Worm (Caenorhabditis elegans): ENCODE measurements around the gene Y49A3A.4.
"Not testable (repeated sequence)": the region's sequence is repeated elsewhere in the genome, so short reads cannot be mapped to it uniquely, and the experiment has no call there.

The Y49A3A.4 gene

DNA sequence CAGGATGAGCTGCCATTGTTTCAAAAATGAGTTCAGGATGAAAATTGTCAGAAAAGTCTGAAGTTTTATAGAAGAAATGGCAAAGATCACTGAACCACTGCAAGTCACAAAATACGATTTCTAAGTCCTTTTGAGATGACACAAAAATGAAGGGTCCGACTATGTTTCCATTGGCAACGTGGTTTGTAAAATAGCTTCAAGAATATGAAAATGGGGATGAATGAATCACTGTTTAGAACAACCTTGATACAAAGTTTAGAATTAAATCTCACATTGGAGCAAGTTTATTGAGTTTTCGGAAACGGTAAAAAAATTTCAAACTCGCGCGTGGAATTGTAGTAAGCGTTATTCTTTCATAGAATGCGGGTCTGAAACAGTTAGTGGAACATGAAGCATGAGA lies 47.6 kb downstream of the Y49A3A.4 start, which contains the start of gene ddn-3:
Gene ddn-3 (minus strand): TSS at position 101 of the 400 bp plus-strand sequence.
- TF ChIP-seq daf-12 (tag; optimal IDR thresholded peaks at IDR 0.05): no peak
- no peak for TF ChIP-seq lsy-2 (tag; optimal IDR thresholded peaks at IDR 0.05)
- no peak for TF ChIP-seq zip-11 (GFP tag; IDR thresholded peaks at IDR 0.05)
- TF ChIP-seq hmg-1.1 (GFP tag; IDR thresholded peaks at IDR 0.05): no peak
- no peak for TF ChIP-seq nhr-102 (tag; optimal IDR thresholded peaks at IDR 0.05)
- TF ChIP-seq hlh-11 (tag; optimal IDR thresholded peaks at IDR 0.05): no peak
- no peak for TF ChIP-seq Y75B8A.6 (GFP tag; IDR thresholded peaks at IDR 0.05)
- no peak for TF ChIP-seq spr-3 (GFP tag; optimal IDR thresholded peaks at IDR 0.05)
- no peak for TF ChIP-seq mxl-3 (GFP tag; optimal IDR thresholded peaks at IDR 0.05)
- TF ChIP-seq T26A8.4 (GFP tag; IDR thresholded peaks at IDR 0.05): no peak
- TF ChIP-seq ZK337.2 (GFP tag; IDR thresholded peaks at IDR 0.05): no peak
- no peak for TF ChIP-seq arid-1 (GFP tag; conservative IDR thresholded peaks at IDR 0.05)
- TF ChIP-seq mdl-1 (tag; optimal IDR thresholded peaks at IDR 0.05): no peak
- no peak for TF ChIP-seq aha-1 (tag)
- no peak for TF ChIP-seq dmd-8 (GFP tag; IDR thresholded peaks at IDR 0.05)
- TF ChIP-seq hif-1 (tag; optimal IDR thresholded peaks at IDR 0.05): no peak
- no peak for TF ChIP-seq unc-62 (GFP tag; optimal IDR thresholded peaks at IDR 0.05 in 1 of 2)
- TF ChIP-seq unc-62 (tag; optimal IDR thresholded peaks at IDR 0.05): no peak
- TF ChIP-seq dve-1 (tag; optimal IDR thresholded peaks at IDR 0.05; ENCODE audit: insufficient read depth): no peak
- TF ChIP-seq php-3 (GFP tag; IDR thresholded peaks at IDR 0.05): no peak

DNA sequence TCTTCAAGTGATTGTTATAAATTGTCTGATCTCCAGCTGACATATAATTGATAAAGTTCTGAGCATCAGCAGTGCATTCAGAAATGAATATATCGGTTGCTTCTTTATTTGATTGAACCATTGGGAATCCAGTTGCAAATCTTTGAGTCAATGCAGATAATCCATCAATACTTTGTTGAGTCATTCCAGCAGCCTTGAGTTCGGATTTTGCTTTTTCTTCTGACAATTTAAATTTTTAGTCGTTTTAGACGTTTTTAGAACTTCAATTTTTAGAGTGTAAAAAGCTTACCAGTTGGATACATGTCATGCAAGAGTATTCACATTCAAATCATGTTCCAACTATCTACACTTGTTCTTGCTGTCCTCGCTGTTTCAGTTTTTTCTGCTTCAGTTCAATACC lies 49.1 kb downstream of the Y49A3A.4 start, which contains the start of gene F14D7.14:
Gene F14D7.14 (plus strand): TSS at position 301 of the 400 bp plus-strand sequence.
- not testable (repeated sequence) for TF ChIP-seq Y48G9A.11 (GFP tag; IDR thresholded peaks at IDR 0.05); lin-39 (tag; optimal IDR thresholded peaks at IDR 0.05); ceh-32 (tag; optimal IDR thresholded peaks at IDR 0.05; ENCODE audit: poor library complexity)

ce11 chrV:14308164-14308563 lies 50.5 kb downstream of the Y49A3A.4 start, which contains the start of gene spig-5:
Gene spig-5, plus strand, starts transcription at chrV:14308464.
- not testable (repeated sequence) for TF ChIP-seq aha-1 (tag); php-3 (GFP tag; IDR thresholded peaks at IDR 0.05); pqm-1 (tag; optimal IDR thresholded peaks at IDR 0.05)
